Worm (Caenorhabditis elegans) whole organism, L3 larva: ENCODE measurements around the gene col-81.

Source experiments
- ama-1 ChIP-seq: fragments of 150-350 bp; optimal IDR thresholded peaks from 2 replicates; lab custom pipeline; 2018
- egl-27 ChIP-seq: sonication (generic microtip); optimal IDR thresholded peaks from 4 replicates; lab custom pipeline; 2017; ENCODE audit warnings: missing biosample characterization, missing genetic modification reagents, missing genetic modification characterization
- fos-1 ChIP-seq: fragments of 150-350 bp; optimal IDR thresholded peaks from 2 replicates; lab custom pipeline; 2014; ENCODE audit warnings: missing biosample characterization, missing genetic modification characterization
- jun-1 ChIP-seq: fragments of 150-350 bp; optimal IDR thresholded peaks from 2 replicates; lab custom pipeline; 2014; ENCODE audit warnings: missing biosample characterization, missing genetic modification reagents, missing genetic modification characterization
- nhr-28 ChIP-seq: fragments of 150-350 bp; optimal IDR thresholded peaks from 2 replicates; lab custom pipeline; 2014; ENCODE audit warnings: missing biosample characterization, missing genetic modification characterization
- unc-62 ChIP-seq: fragments of 150-350 bp; sonication (generic microtip); optimal IDR thresholded peaks from 4 replicates; lab custom pipeline; 2014; ENCODE audit warnings: missing biosample characterization, missing genetic modification reagents, missing genetic modification characterization

DNA sequence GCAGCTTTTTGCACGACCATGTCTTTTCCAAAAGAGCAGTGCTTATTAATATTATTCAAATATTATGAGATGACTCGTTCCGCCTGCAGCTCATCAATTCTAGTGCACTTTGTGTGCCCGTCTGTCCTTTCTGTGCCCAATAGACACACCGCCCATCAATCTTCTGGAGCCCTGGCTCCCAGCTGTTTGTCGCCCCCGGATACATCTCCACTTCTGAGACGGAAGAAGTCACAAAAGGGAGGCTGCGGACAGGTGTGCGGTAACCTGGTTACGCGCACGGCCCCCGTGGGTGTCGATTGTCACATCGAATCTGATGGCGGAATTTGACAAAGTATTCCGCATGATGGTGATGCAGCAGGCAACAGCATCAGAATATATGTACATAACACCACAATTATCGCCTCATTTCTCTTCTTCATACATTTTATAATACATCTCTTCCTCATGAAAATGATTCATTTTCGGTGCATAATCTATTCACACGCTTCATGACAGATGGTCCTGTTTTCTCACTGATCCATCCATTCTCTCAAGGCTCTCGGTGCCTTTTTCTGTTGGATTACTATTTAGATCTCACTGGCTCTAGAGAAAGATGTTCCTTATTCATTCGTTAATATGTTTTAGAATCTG lies 27.0 kb downstream of the col-81 start:
- no peak for TF ChIP-seq jun-1 (tag; lab: Kevin White, UChicago)
- TF ChIP-seq egl-27 (tag; lab: Kevin White, UChicago) = no peak
- no peak for TF ChIP-seq ama-1 (lab: Kevin White, UChicago)
- TF ChIP-seq unc-62 (GFP tag; lab: Kevin White, UChicago) = no peak
- no peak for TF ChIP-seq nhr-28 (tag; lab: Kevin White, UChicago)
- TF ChIP-seq fos-1 = no peak
